Fruit fly (Drosophila melanogaster): Measurements from ENCODE around the gene AdipoR.
A peak's percentile ranks its signal among the peaks of the same experiment; 100 is the strongest.

The AdipoR gene

dm6 chr3R:22576979-22577378 lies 29.3 kb upstream of the AdipoR start:
- TF ChIP-seq CG9876 (GFP tag; optimal IDR thresholded peaks at IDR 0.05), result no peak
- TF ChIP-seq Ssrp (tag; optimal IDR thresholded peaks at IDR 0.05), result no peak
- TF ChIP-seq CG5180 (GFP tag; optimal IDR thresholded peaks at IDR 0.05), result peak; percentile 73
- peak; percentile 55; the same call in 1 of the 3 replicates for TF ChIP-seq CG6175 (GFP tag; IDR thresholded peaks at IDR 0.05)

dm6 chr3R:22576096-22576697 lies 28.6 kb upstream of the AdipoR start:
- TF ChIP-seq Med (GFP tag), result peak; percentile 6
- TF ChIP-seq repo (GFP tag; optimal IDR thresholded peaks at IDR 0.05), result no peak
- TF ChIP-seq CG15073 (GFP tag; optimal IDR thresholded peaks at IDR 0.05), result no peak
- TF ChIP-seq sens (GFP tag), result peak; percentile 59
- no peak for TF ChIP-seq az2 (GFP tag; optimal IDR thresholded peaks at IDR 0.05)
- no peak for TF ChIP-seq CG16813 (GFP tag; IDR thresholded peaks at IDR 0.05; ENCODE audit: partially characterized antibody)
- no peak for TF ChIP-seq MESR4 (GFP tag; optimal IDR thresholded peaks at IDR 0.05)
- TF ChIP-seq nom (GFP tag; optimal IDR thresholded peaks at IDR 0.05), result no peak
- TF ChIP-seq CG7839 (tag; optimal IDR thresholded peaks at IDR 0.05), result no peak
- TF ChIP-seq CG4404 (GFP tag; IDR thresholded peaks at IDR 0.05), result no peak
- TF ChIP-seq Drgx (GFP tag; IDR thresholded peaks at IDR 0.05), result peak; percentile 34; the same call in 1 of the 2 replicates
- peak; percentile 25 for TF ChIP-seq Ets65A (GFP tag)
- no peak for TF ChIP-seq TFAM (GFP tag; optimal IDR thresholded peaks at IDR 0.05)
- TF ChIP-seq grau (tag; optimal IDR thresholded peaks at IDR 0.05), result peak; percentile 26
- TF ChIP-seq Pdp1 (GFP tag; optimal IDR thresholded peaks at IDR 0.05), result peak in 1 of 2 experiments; percentile 13
- no peak for TF ChIP-seq CG15601 (tag; optimal IDR thresholded peaks at IDR 0.05)

dm6 chr3R:22573590-22573989 lies 25.9 kb upstream of the AdipoR start:
- TF ChIP-seq Hr78 (GFP tag; optimal IDR thresholded peaks at IDR 0.05) (peak in 1 of 2 experiments; percentile 7), CG3281 (GFP tag; optimal IDR thresholded peaks at IDR 0.05) (peak; percentile 0), Hmr (GFP tag; optimal IDR thresholded peaks at IDR 0.05) (peak; percentile 27), kni (GFP tag; optimal IDR thresholded peaks at IDR 0.05) (peak; percentile 56), E2f2 (GFP tag; IDR thresholded peaks at IDR 0.05) (peak; percentile 26; the same call in 1 of the 2 replicates), sens (GFP tag) (peak; percentile 15), fd102C (GFP tag; optimal IDR thresholded peaks at IDR 0.05) (no peak), knrl (GFP tag; IDR thresholded peaks at IDR 0.05; ENCODE audit: partially characterized antibody) (no peak), Opbp (GFP tag; IDR thresholded peaks at IDR 0.05; ENCODE audit: partially characterized antibody) (no peak), CG1832 (GFP tag; optimal IDR thresholded peaks at IDR 0.05) (no peak), wek (GFP tag; optimal IDR thresholded peaks at IDR 0.05) (peak; percentile 58), CG8478 (optimal IDR thresholded peaks at IDR 0.05) (no peak), CG10209 (GFP tag; optimal IDR thresholded peaks at IDR 0.05) (peak; percentile 22), CG17912 (GFP tag; optimal IDR thresholded peaks at IDR 0.05) (peak; percentile 20), CG6813 (GFP tag; optimal IDR thresholded peaks at IDR 0.05) (peak; percentile 25), odd (GFP tag; optimal IDR thresholded peaks at IDR 0.05) (peak; percentile 8), CG1529 (GFP tag; optimal IDR thresholded peaks at IDR 0.05) (peak; percentile 34), CG12659 (GFP tag; optimal IDR thresholded peaks at IDR 0.05) (peak; percentile 21), CG18599 (GFP tag; optimal IDR thresholded peaks at IDR 0.05) (no peak), CG2875 (GFP tag; optimal IDR thresholded peaks at IDR 0.05) (peak; percentile 3), CG8290 (GFP tag; optimal IDR thresholded peaks at IDR 0.05) (no peak), CG8290 (tag; optimal IDR thresholded peaks at IDR 0.05) (peak in 1 of 2 experiments; percentile 25), Med (GFP tag) (peak; percentile 75), Sox100B (GFP tag; optimal IDR thresholded peaks at IDR 0.05) (peak; percentile 22), Awh (GFP tag; IDR thresholded peaks at IDR 0.05) (0 out of 2 replicates have a peak, but pooled peaks have one; percentile 33), CG6791 (GFP tag; IDR thresholded peaks at IDR 0.05; ENCODE audit: partially characterized antibody) (no peak), Fer1 (GFP tag; optimal IDR thresholded peaks at IDR 0.05) (peak; percentile 29), PHDP (tag; optimal IDR thresholded peaks at IDR 0.05) (peak; percentile 37), CG8388 (GFP tag; optimal IDR thresholded peaks at IDR 0.05) (no peak)
